Fruit fly (Drosophila melanogaster) whole organism, wandering third instar larva: ENCODE results near the gene CG13460.

Source experiments
- Rel ChIP-seq, 2 experiments: fragments of 200-800 bp; sonication (Bioruptor generic) in 1 of 2; optimal IDR thresholded peaks; 2 replicates in 1 of 2; 3 replicates in 1 of 2; lab custom pipeline; 2016 to 2019; ENCODE audit warnings: mild to moderate bottlenecking in 2 of 2, missing biosample characterization in 2 of 2, missing genetic modification characterization in 2 of 2, moderate library complexity in 1 of 2
- usp ChIP-seq: fragments of >200 bp; optimal IDR thresholded peaks from 2 replicates; lab custom pipeline; 2017; ENCODE audit warnings: missing biosample characterization, missing genetic modification characterization

dm6 chr3L:15107158-15107775, 45.8 kb upstream of the CG13460 start:
- TF ChIP-seq Rel (GFP tag; optimal IDR thresholded peaks at IDR 0.05; lab: Kevin White, UChicago) (no peak), Rel (tag; optimal IDR thresholded peaks at IDR 0.05; lab: Kevin White, UChicago) (no peak), usp (GFP tag; lab: Kevin White, UChicago) (no peak)
